Fruit fly (Drosophila melanogaster) Kc167 (cell line): Measurements from ENCODE around the gene MtnD.

Experiments used
- Myc ChIP-seq: fragments of >200 bp; optimal IDR thresholded peaks from 2 replicates; lab custom pipeline; 2017; ENCODE audit warnings: missing external identifiers
- Sin3A ChIP-seq: fragments of >200 bp; optimal IDR thresholded peaks from 2 replicates; lab custom pipeline; 2018; ENCODE audit warnings: missing external identifiers
- h ChIP-seq: fragments of >200 bp; optimal IDR thresholded peaks from 3 replicates; lab custom pipeline; 2018; ENCODE audit warnings: missing external identifiers
- insv ChIP-seq: fragments of >200 bp; optimal IDR thresholded peaks from 3 replicates; lab custom pipeline; 2018; ENCODE audit warnings: missing external identifiers
- psq ChIP-seq: fragments of >200 bp; optimal IDR thresholded peaks from 2 replicates; lab custom pipeline; 2017; ENCODE audit warnings: missing external identifiers
- ttk ChIP-seq: sonication (Bioruptor generic); optimal IDR thresholded peaks from 2 replicates; lab custom pipeline; 2017; ENCODE audit warnings: missing external identifiers

The MtnD gene

DNA sequence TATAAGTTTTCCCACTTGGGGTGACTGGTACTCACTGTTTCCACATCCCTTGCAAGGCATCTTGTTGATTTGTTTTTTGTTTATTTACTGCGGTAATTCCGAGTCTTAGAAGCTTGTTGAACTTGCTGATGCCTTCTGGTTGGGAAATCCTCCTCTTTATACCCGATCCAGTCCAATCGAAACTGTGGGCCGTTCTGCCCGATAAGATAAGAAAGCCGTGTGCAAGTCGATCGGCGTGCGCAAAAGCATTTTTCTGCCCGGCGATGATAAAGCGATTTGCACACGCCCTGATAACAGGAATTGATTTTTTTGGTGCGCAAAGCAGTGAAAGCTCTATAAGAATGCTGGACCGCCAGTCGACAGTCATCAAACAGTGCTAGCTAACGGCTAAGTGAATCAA lies at the start of gene MtnD, which contains the start of gene MtnE:
MtnD (plus strand) TSS at position 388 of the 400 bp plus-strand sequence.
MtnE (minus strand) TSS at position 130 of the 400 bp plus-strand sequence.
- TF ChIP-seq Myc (lab: Kevin White, UChicago) = no peak
- no peak for TF ChIP-seq Sin3A
- no peak for TF ChIP-seq insv (lab: Kevin White, UChicago)
- TF ChIP-seq ttk (lab: Kevin White, UChicago) = no peak

dm6 chr3R:20501327-20501726 lies 33.4 kb upstream of the MtnD start, which contains the start of gene Dic2:
Gene Dic2, minus strand, starts transcription at chr3R:20501427.
- TF ChIP-seq insv (lab: Kevin White, UChicago) (no peak), psq (lab: Kevin White, UChicago) (no peak), ttk (lab: Kevin White, UChicago) (no peak), Sin3A (no peak), Myc (lab: Kevin White, UChicago) (no peak), h (lab: Kevin White, UChicago) (no peak)

DNA sequence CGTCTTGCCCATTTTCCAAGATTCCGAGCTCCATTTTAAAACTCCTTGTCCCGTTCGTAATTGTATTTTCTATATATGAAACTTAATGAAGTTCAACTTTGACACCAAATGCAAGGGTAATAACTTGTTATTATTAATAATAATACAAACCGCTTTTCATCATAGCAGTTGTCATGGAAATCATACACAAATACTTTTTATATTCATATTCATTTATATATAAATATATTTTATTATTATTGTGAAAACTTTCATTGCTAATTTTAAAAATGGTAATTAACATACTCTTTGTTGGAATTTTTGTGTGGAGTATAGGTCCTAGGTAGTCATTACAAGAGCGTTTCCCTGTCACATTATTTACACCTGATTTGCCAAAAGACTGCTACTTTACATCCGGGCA lies 32.9 kb upstream of the MtnD start, which contains the start of gene CG46441:
CG46441 (minus strand) TSS at position 101 of the 400 bp plus-strand sequence.
- TF ChIP-seq insv (lab: Kevin White, UChicago) = no peak
- TF ChIP-seq psq (lab: Kevin White, UChicago) = no peak
- TF ChIP-seq Myc (lab: Kevin White, UChicago) = no peak
- no peak for TF ChIP-seq Sin3A
- TF ChIP-seq h (lab: Kevin White, UChicago) = no peak
- no peak for TF ChIP-seq ttk (lab: Kevin White, UChicago)

- TF ChIP-seq h (lab: Kevin White, UChicago) (no peak), insv (lab: Kevin White, UChicago) (no peak), ttk (lab: Kevin White, UChicago) (no peak), psq (lab: Kevin White, UChicago) (no peak), Sin3A (no peak), Myc (lab: Kevin White, UChicago) (no peak)
Observed at dm6 chr3R:20503646-20504045, 31.1 kb upstream of the MtnD start, which contains the start of gene MtnB. Gene MtnB, minus strand, starts transcription at chr3R:20503746.

DNA sequence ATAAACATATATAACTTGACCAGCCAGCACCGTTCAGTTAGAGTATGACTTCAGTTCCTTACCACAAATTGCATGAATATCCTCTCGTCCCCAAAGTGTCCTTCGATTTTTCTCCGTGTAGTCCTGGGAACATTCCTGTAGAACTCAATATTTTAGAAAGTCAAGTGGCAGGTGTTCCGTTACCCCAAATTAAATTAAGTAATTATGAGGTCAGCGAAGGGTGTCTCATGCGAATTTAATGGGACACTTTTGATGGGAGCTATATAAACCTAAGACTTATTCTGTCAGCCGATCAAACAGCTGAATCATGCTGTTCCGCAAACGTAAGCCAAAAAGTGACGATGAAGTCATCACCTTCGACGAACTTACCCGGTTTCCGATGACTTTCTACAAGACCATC lies 30.3 kb upstream of the MtnD start, which contains the start of gene Or92a:
Or92a (plus strand) TSS at position 301 of the 400 bp plus-strand sequence.
- no peak for TF ChIP-seq h (lab: Kevin White, UChicago)
- no peak for TF ChIP-seq Myc (lab: Kevin White, UChicago)
- TF ChIP-seq ttk (lab: Kevin White, UChicago) = no peak
- TF ChIP-seq insv (lab: Kevin White, UChicago) = no peak
- no peak for TF ChIP-seq Sin3A
- TF ChIP-seq psq (lab: Kevin White, UChicago) = no peak

dm6 chr3R:20509377-20509776 lies 25.4 kb upstream of the MtnD start:
- TF ChIP-seq Myc (lab: Kevin White, UChicago) (no peak), psq (lab: Kevin White, UChicago) (no peak), Sin3A (no peak), ttk (lab: Kevin White, UChicago) (no peak)

DNA sequence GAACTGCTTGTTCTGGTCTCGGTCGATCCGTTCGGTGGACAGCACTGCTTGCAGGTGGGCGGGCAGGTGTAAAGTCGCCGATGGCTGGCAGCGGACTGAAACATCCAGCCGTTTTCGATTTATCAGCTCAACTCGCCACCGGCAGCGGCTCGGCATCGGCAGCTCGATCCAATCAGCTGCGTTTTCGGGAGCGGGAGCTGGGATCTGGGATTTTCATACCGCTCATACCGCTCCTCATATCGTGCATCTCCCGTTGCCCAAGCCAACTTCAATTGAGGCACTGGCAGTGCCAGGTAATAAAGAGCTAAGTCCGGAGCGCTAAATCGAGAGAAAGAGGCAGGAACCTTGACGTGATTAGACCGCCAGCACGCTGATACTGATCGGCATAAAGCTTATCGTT lies 22.4 kb upstream of the MtnD start, which contains the start of gene MFS9:
MFS9 (minus strand) TSS at position 101 of the 400 bp plus-strand sequence.
- TF ChIP-seq Sin3A (no peak), Myc (lab: Kevin White, UChicago) (no peak), h (lab: Kevin White, UChicago) (no peak), insv (lab: Kevin White, UChicago) (no peak), psq (lab: Kevin White, UChicago) (no peak), ttk (lab: Kevin White, UChicago) (no peak)

dm6 chr3R:20542283-20543144 lies 7.8 kb downstream of the MtnD start:
- TF ChIP-seq ttk (lab: Kevin White, UChicago) = no peak

dm6 chr3R:20543220-20543619 lies 8.5 kb downstream of the MtnD start:
- no peak for TF ChIP-seq insv (lab: Kevin White, UChicago)
- TF ChIP-seq Sin3A = no peak
- TF ChIP-seq psq (lab: Kevin White, UChicago) = no peak
- TF ChIP-seq h (lab: Kevin White, UChicago) = no peak
- TF ChIP-seq ttk (lab: Kevin White, UChicago) = no peak
- no peak for TF ChIP-seq Myc (lab: Kevin White, UChicago)

dm6 chr3R:20543719-20544118 lies 9.0 kb downstream of the MtnD start:
- no peak for TF ChIP-seq ttk (lab: Kevin White, UChicago)

dm6 chr3R:20544952-20545351 lies 10.2 kb downstream of the MtnD start:
- TF ChIP-seq insv (lab: Kevin White, UChicago) (no peak), h (lab: Kevin White, UChicago) (no peak), Sin3A (no peak), psq (lab: Kevin White, UChicago) (no peak), ttk (lab: Kevin White, UChicago) (no peak), Myc (lab: Kevin White, UChicago) (no peak)

- TF ChIP-seq Myc (lab: Kevin White, UChicago) (no peak), psq (lab: Kevin White, UChicago) (no peak), h (lab: Kevin White, UChicago) (no peak), ttk (lab: Kevin White, UChicago) (no peak), insv (lab: Kevin White, UChicago) (no peak), Sin3A (no peak)
Observed at dm6 chr3R:20545678-20546077, 10.9 kb downstream of the MtnD start.
